Worm (Caenorhabditis elegans) whole organism, L4/young adult: ENCODE results near the gene srh-136.

Source experiments
- W03F9.2 ChIP-seq: fragments of 150-350 bp; optimal IDR thresholded peaks from 2 replicates; lab custom pipeline; 2014; ENCODE audit warnings: missing biosample characterization, missing genetic modification characterization
- dao-5 ChIP-seq: sonication (generic microtip); optimal IDR thresholded peaks from 2 replicates; lab custom pipeline; 2016; ENCODE audit warnings: missing genotype, missing genetic modification characterization, moderate library complexity, missing compliant biosample characterization
- him-1 ChIP-seq: sonication (generic microtip); optimal IDR thresholded peaks from 2 replicates; lab custom pipeline; 2016; ENCODE audit warnings: missing genotype, missing genetic modification reagents, missing genetic modification characterization, missing compliant biosample characterization

- TF ChIP-seq him-1 (tag; lab: Kevin White, UChicago): no peak
- TF ChIP-seq W03F9.2 (tag; lab: Kevin White, UChicago): no peak
- TF ChIP-seq dao-5 (tag; lab: Kevin White, UChicago): no peak
Measured at ce11 chrV:16470916-16471315, 26.5 kb downstream of the srh-136 start, which contains the start of gene srh-138.
